Worm (Caenorhabditis elegans): ENCODE data around the gene adr-2.
A peak's percentile ranks its signal among the peaks of the same experiment; 100 is the strongest.

Gene adr-2

DNA sequence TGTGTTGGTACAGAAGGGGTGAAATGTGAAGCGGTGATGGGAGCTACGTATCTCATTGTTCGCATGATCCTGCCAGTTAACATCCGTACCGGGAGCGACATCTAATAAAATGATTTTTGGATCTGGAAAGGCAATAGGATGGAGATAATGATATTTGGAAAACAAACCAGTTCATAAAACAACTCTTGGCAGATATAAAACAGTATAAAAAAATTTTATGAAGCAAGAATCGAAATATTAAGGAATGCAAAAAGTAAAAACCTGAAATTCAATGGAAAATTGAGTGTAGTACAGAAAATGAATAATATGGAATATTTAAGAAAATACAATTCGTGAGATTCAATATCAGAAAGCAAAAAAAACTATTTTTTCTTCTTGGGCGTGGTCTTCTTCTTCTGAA lies 6.1 kb downstream of the adr-2 start, which contains the start of gene hsp-75:
Gene hsp-75 (minus strand): TSS at position 101 of the 400 bp plus-strand sequence.
- TF ChIP-seq mls-2 (tag; optimal IDR thresholded peaks at IDR 0.05), result no peak
- no peak for TF ChIP-seq flh-1 (GFP tag; optimal IDR thresholded peaks at IDR 0.05)
- TF ChIP-seq pha-4 (tag; optimal IDR thresholded peaks at IDR 0.05), result no peak
- TF ChIP-seq lsy-2 (tag; optimal IDR thresholded peaks at IDR 0.05), result no peak
- TF ChIP-seq unc-39 (tag; optimal IDR thresholded peaks at IDR 0.05), result no peak
- TF ChIP-seq drap-1 (GFP tag; optimal IDR thresholded peaks at IDR 0.05), result no peak
- TF ChIP-seq M03D4.4 (tag; optimal IDR thresholded peaks at IDR 0.05), result no peak
- no peak for TF ChIP-seq nhr-2 (tag; optimal IDR thresholded peaks at IDR 0.05)
- no peak for TF ChIP-seq lin-13 (tag; optimal IDR thresholded peaks at IDR 0.05)
- TF ChIP-seq blmp-1 (tag; optimal IDR thresholded peaks at IDR 0.05), result no peak
- no peak for TF ChIP-seq tbx-8 (GFP tag; optimal IDR thresholded peaks at IDR 0.05)
- TF ChIP-seq unc-120 (tag; optimal IDR thresholded peaks at IDR 0.05; ENCODE audit: poor library complexity, severe bottlenecking), result no peak
- TF ChIP-seq nhr-237 (tag; optimal IDR thresholded peaks at IDR 0.05), result no peak
- TF ChIP-seq ztf-11 (tag; optimal IDR thresholded peaks at IDR 0.05), result no peak
- TF ChIP-seq elt-3 (tag; optimal IDR thresholded peaks at IDR 0.05), result no peak
- TF ChIP-seq snpc-4 (tag; optimal IDR thresholded peaks at IDR 0.05), result no peak

DNA sequence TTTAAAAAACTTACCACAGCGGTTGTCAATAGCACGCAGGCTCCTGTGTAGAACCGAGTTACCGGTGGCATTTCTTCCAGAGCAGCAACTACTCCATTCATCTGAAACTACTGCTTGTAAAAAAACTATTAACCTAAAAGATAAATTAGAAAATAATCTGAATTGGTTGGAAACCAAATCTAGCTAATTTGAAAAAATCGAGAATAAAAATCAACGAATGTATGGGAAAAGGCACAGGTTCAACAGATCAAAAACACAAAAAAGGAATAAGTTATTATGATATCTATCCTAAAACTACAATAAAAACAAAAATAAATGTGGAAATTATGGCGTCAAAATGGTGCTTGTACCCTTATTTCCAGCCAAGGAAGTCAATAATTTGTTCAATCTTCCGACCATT lies 9.7 kb downstream of the adr-2 start, which contains the start of gene der-2:
Gene der-2 (minus strand): TSS at position 101 of the 400 bp plus-strand sequence.
- TF ChIP-seq pha-4 (tag; optimal IDR thresholded peaks at IDR 0.05) (no peak), mep-1 (tag; optimal IDR thresholded peaks at IDR 0.05) (no peak), elt-1 (tag; optimal IDR thresholded peaks at IDR 0.05; ENCODE audit: borderline replicate concordance, insufficient read depth) (no peak), sem-2 (GFP tag; optimal IDR thresholded peaks at IDR 0.05) (no peak), tbx-8 (GFP tag; optimal IDR thresholded peaks at IDR 0.05) (no peak), nhr-76 (tag; optimal IDR thresholded peaks at IDR 0.05) (no peak), blmp-1 (tag; optimal IDR thresholded peaks at IDR 0.05) (no peak), flh-1 (GFP tag; optimal IDR thresholded peaks at IDR 0.05) (no peak), ceh-43 (GFP tag; optimal IDR thresholded peaks at IDR 0.05) (no peak), M03D4.4 (tag; optimal IDR thresholded peaks at IDR 0.05) (no peak), snpc-4 (tag; optimal IDR thresholded peaks at IDR 0.05) (no peak), mab-5 (tag; optimal IDR thresholded peaks at IDR 0.05) (no peak), elt-3 (tag; optimal IDR thresholded peaks at IDR 0.05) (no peak), unc-62 (GFP tag; optimal IDR thresholded peaks at IDR 0.05) (no peak)

DNA sequence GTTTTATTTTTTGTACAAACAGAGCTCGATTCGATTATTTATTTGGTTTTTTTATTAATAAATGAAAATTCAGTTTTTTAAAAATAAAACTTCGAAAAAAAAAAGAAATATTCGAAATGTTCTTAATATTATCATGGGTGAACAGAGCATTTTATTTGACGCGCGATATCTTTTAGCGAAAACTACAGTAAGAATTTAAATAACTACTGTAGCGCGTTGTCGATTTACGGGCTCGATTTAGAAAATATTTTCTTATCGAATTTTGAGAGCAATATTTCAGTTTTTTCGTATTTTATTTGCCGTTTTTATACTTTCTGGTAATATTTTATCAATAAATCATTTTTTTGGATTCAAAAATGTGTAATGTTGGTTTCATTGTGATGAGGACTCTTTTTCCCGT lies 11.6 kb downstream of the adr-2 start:
- TF ChIP-seq nhr-12 (tag; optimal IDR thresholded peaks at IDR 0.05) (no peak), zip-8 (tag; optimal IDR thresholded peaks at IDR 0.05) (no peak), hlh-1 (tag; optimal IDR thresholded peaks at IDR 0.05) (no peak), cnd-1 (tag; optimal IDR thresholded peaks at IDR 0.05) (no peak), tbx-8 (GFP tag; optimal IDR thresholded peaks at IDR 0.05) (no peak), flh-1 (GFP tag; optimal IDR thresholded peaks at IDR 0.05) (no peak), unc-120 (tag; optimal IDR thresholded peaks at IDR 0.05; ENCODE audit: poor library complexity, severe bottlenecking) (no peak)

DNA sequence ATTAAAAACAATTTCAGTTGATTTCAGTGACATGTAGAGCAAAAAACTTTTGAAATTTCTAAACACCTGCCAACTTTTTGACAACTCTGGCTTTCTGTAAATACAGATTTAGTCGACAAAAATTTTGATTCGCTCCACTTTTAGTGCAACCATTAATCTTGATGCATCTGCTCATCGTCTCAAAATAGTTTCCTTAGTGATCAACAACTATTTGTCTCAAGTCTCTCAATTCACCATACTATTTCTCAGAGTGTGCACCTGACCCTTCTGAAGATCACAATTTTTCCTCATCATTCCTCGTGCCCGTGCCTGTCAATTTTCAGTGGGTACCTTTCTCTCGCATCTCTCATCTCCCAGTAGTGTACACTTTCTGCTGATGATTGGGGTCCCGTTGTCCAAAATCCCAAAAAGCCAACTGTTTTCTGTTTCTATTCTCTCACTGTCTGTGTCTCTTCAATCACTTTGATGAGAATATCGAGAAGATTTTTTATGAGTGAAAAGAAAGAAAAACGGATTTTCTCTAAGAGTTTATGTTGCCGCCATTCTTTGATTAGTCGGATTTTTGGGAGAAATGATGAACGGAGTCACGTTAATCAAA lies 15.7 kb downstream of the adr-2 start:
- TF ChIP-seq drap-1 (GFP tag; optimal IDR thresholded peaks at IDR 0.05), result no peak
- TF ChIP-seq hlh-1 (tag; optimal IDR thresholded peaks at IDR 0.05), result peak; percentile 96
- no peak for TF ChIP-seq mep-1 (tag; optimal IDR thresholded peaks at IDR 0.05)
- peak; percentile 96 for TF ChIP-seq unc-62 (GFP tag; optimal IDR thresholded peaks at IDR 0.05)
- TF ChIP-seq sptf-1 (tag; optimal IDR thresholded peaks at IDR 0.05), result no peak
- no peak for TF ChIP-seq zip-8 (tag; optimal IDR thresholded peaks at IDR 0.05)
- TF ChIP-seq unc-120 (tag; optimal IDR thresholded peaks at IDR 0.05; ENCODE audit: poor library complexity, severe bottlenecking), result peak; percentile 98
- TF ChIP-seq nhr-76 (tag; optimal IDR thresholded peaks at IDR 0.05), result no peak
- no peak for TF ChIP-seq bed-3 (GFP tag; optimal IDR thresholded peaks at IDR 0.05)
- TF ChIP-seq ceh-83 (GFP tag; optimal IDR thresholded peaks at IDR 0.05), result no peak
- TF ChIP-seq sem-2 (GFP tag; optimal IDR thresholded peaks at IDR 0.05), result no peak

DNA sequence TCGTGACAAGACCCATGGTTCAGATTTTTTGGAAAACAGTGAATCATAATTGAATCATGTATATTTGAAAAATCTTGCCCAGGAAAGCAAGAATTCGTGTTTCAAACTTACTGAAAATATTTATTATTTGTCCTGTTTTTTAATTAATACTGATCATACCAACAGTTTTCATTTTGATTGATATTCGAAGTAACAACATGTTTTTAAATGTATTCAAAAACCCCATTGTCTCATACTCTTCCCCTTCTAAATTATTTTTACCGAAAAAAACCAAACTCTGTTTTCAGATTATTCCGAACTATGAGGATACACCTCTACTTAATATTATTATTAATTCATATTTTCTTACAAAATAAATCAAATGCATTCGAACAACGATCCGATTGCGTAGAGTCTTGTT lies 16.5 kb downstream of the adr-2 start, which contains the start of gene R151.1:
Gene R151.1 (plus strand): TSS at position 301 of the 400 bp plus-strand sequence.
- TF ChIP-seq elt-3 (tag; optimal IDR thresholded peaks at IDR 0.05) (no peak), zip-8 (tag; optimal IDR thresholded peaks at IDR 0.05) (no peak), mep-1 (tag; optimal IDR thresholded peaks at IDR 0.05) (no peak), unc-62 (GFP tag; optimal IDR thresholded peaks at IDR 0.05) (no peak)

Data from whole organism, mixed stage, embryonic.